Fruit fly (Drosophila melanogaster): ENCODE results near the gene png.
A peak's percentile ranks its signal among the peaks of the same experiment; 100 is the strongest.

- TF ChIP-seq tgo (GFP tag; IDR thresholded peaks at IDR 0.05) (no peak), knrl (GFP tag; IDR thresholded peaks at IDR 0.05; ENCODE audit: partially characterized antibody) (peak; percentile 54), NfI (GFP tag; optimal IDR thresholded peaks at IDR 0.05) (peak; percentile 68), CG8944 (GFP tag; optimal IDR thresholded peaks at IDR 0.05) (peak; percentile 18), CG13624 (GFP tag; optimal IDR thresholded peaks at IDR 0.05) (no peak), Hey (tag; optimal IDR thresholded peaks at IDR 0.05) (peak; percentile 38), z (GFP tag; IDR thresholded peaks at IDR 0.05) (no peak), CG6254 (GFP tag; optimal IDR thresholded peaks at IDR 0.05) (no peak), HHEX (GFP tag; optimal IDR thresholded peaks at IDR 0.05) (peak; percentile 50), CG6854 (GFP tag; optimal IDR thresholded peaks at IDR 0.05) (peak; percentile 28), vnd (GFP tag; IDR thresholded peaks at IDR 0.05; ENCODE audit: partially characterized antibody) (no peak)
Observed at dm6 chrX:1322214-1322613, 35.2 kb downstream of the png start, which contains the start of gene DAAM.
